Fruit fly (Drosophila melanogaster) whole organism, embryonic: ENCODE data around the gene CG4770.

Source experiments
- CG10147 ChIP-seq: fragments of 200-800 bp; sonication (Bioruptor generic); optimal IDR thresholded peaks from 2 replicates; lab custom pipeline; 2019; ENCODE audit warnings: missing biosample characterization, mild to moderate bottlenecking, missing genetic modification characterization, moderate library complexity
- CG10274 ChIP-seq: fragments of 200-800 bp; sonication (Bioruptor generic); optimal IDR thresholded peaks from 3 replicates; lab custom pipeline; 2017; ENCODE audit warnings: missing biosample characterization, mild to moderate bottlenecking, missing genetic modification characterization
- CG10654 ChIP-seq: fragments of 200-800 bp; sonication (Bioruptor generic); optimal IDR thresholded peaks from 2 replicates; lab custom pipeline; 2016; ENCODE audit warnings: missing biosample characterization, missing genetic modification characterization
- CG12104 ChIP-seq: fragments of 200-800 bp; sonication (Bioruptor generic); optimal IDR thresholded peaks from 3 replicates; lab custom pipeline; 2016; ENCODE audit warnings: missing biosample characterization, missing genetic modification characterization
- CG12219 ChIP-seq: fragments of 200-800 bp; sonication (Bioruptor generic); optimal IDR thresholded peaks from 3 replicates; lab custom pipeline; 2018; ENCODE audit warnings: missing biosample characterization, mild to moderate bottlenecking, missing genetic modification characterization
- CG14050 ChIP-seq: fragments of 200-800 bp; sonication (Bioruptor generic); IDR thresholded peaks from 3 replicates; pipeline ENCODE4 v1.3.6; 2022; ENCODE audit warnings: missing biosample characterization, missing genetic modification characterization
- CG14667 ChIP-seq: fragments of 200-800 bp; sonication (Bioruptor generic); IDR thresholded peaks from 2 replicates; pipeline ENCODE4 v1.3.6; 2022; ENCODE audit warnings: missing biosample characterization, missing genetic modification characterization
- CG15479 ChIP-seq: fragments of 200-800 bp; sonication (Bioruptor generic); optimal IDR thresholded peaks from 3 replicates; lab custom pipeline; 2019; ENCODE audit warnings: missing biosample characterization, mild to moderate bottlenecking, missing genetic modification characterization, moderate library complexity
- CG1602 ChIP-seq: fragments of 200-800 bp; sonication (Bioruptor generic); optimal IDR thresholded peaks from 3 replicates; lab custom pipeline; 2016; ENCODE audit warnings: missing biosample characterization, missing genetic modification characterization
- CG1603 ChIP-seq: fragments of 200-800 bp; sonication (Bioruptor generic); optimal IDR thresholded peaks from 2 replicates; lab custom pipeline; 2019; ENCODE audit warnings: missing biosample characterization, mild to moderate bottlenecking, missing genetic modification characterization, moderate library complexity
- CG18011 ChIP-seq: fragments of 200-800 bp; sonication (Bioruptor generic); optimal IDR thresholded peaks from 2 replicates; lab custom pipeline; 2017; ENCODE audit warnings: missing biosample characterization, missing genetic modification characterization, mild to moderate bottlenecking, moderate library complexity, missing genotype
- CG18262 ChIP-seq: fragments of 200-800 bp; optimal IDR thresholded peaks from 3 replicates; lab custom pipeline; 2019; ENCODE audit warnings: missing biosample characterization, mild to moderate bottlenecking, missing genetic modification characterization, moderate library complexity
- CG18476 ChIP-seq: fragments of 200-800 bp; sonication (Bioruptor generic); optimal IDR thresholded peaks from 2 replicates; lab custom pipeline; 2016; ENCODE audit warnings: missing biosample characterization, mild to moderate bottlenecking, missing genetic modification characterization
- CG18599 ChIP-seq: fragments of 200-800 bp; sonication (Bioruptor generic); optimal IDR thresholded peaks from 3 replicates; lab custom pipeline; 2017; ENCODE audit warnings: missing biosample characterization, missing genetic modification characterization, mild to moderate bottlenecking, moderate library complexity, missing genetic modification reagents
- CG2116 ChIP-seq: fragments of 200-800 bp; sonication (Bioruptor generic); optimal IDR thresholded peaks from 3 replicates; lab custom pipeline; 2018; ENCODE audit warnings: missing biosample characterization, mild to moderate bottlenecking, missing genetic modification characterization
- CG2129 ChIP-seq: fragments of 200-800 bp; sonication (Bioruptor generic); IDR thresholded peaks from 2 replicates; pipeline ENCODE4 v1.3.6; 2022; ENCODE audit warnings: missing biosample characterization, missing genetic modification characterization; ENCODE audit not compliant: partially characterized antibody
- CG2202 ChIP-seq: fragments of 200-800 bp; sonication (Bioruptor generic); optimal IDR thresholded peaks from 2 replicates; lab custom pipeline; 2018; ENCODE audit warnings: missing biosample characterization, mild to moderate bottlenecking, missing genetic modification characterization
- CG30431 ChIP-seq: fragments of 200-800 bp; sonication (Bioruptor generic); optimal IDR thresholded peaks from 2 replicates; lab custom pipeline; 2017; ENCODE audit warnings: missing biosample characterization, missing genetic modification characterization
- CG4707 ChIP-seq: fragments of 200-800 bp; sonication (Bioruptor generic); optimal IDR thresholded peaks from 2 replicates; lab custom pipeline; 2018; ENCODE audit warnings: missing biosample characterization, mild to moderate bottlenecking, missing genetic modification characterization, moderate library complexity
- CG6272 ChIP-seq: fragments of 200-800 bp; sonication (Bioruptor generic); IDR thresholded peaks from 2 replicates; pipeline ENCODE4 v1.3.6; 2022; ENCODE audit warnings: missing biosample characterization, missing genetic modification characterization
- CG6689 ChIP-seq: fragments of 200-800 bp; sonication (Bioruptor generic); IDR thresholded peaks from 2 replicates; pipeline ENCODE4 v1.3.6; 2022; ENCODE audit warnings: missing biosample characterization, missing genetic modification characterization
- CG7786 ChIP-seq: fragments of 200-800 bp; sonication (Bioruptor generic); optimal IDR thresholded peaks from 2 replicates; lab custom pipeline; 2016; ENCODE audit warnings: missing biosample characterization, missing genetic modification characterization
- CG7987 ChIP-seq: fragments of 200-800 bp; sonication (Bioruptor generic); optimal IDR thresholded peaks from 2 replicates; lab custom pipeline; 2018; ENCODE audit warnings: missing biosample characterization, mild to moderate bottlenecking, missing genetic modification characterization, moderate library complexity
- CG9876 ChIP-seq: fragments of 200-800 bp; sonication (Bioruptor generic); optimal IDR thresholded peaks from 2 replicates; lab custom pipeline; 2016; ENCODE audit warnings: missing biosample characterization, missing genetic modification characterization
- Dip2 ChIP-seq: fragments of 200-800 bp; sonication (Bioruptor generic); IDR thresholded peaks from 2 replicates; pipeline ENCODE4 v1.3.6; 2022; ENCODE audit warnings: missing biosample characterization, missing genetic modification characterization
- Dp ChIP-seq: fragments of 200-800 bp; sonication (Bioruptor generic); optimal IDR thresholded peaks from 2 replicates; lab custom pipeline; 2018; ENCODE audit warnings: missing biosample characterization, mild to moderate bottlenecking, missing genetic modification characterization, moderate library complexity
- ERR ChIP-seq: fragments of 200-800 bp; sonication (Bioruptor generic); optimal IDR thresholded peaks from 2 replicates; lab custom pipeline; 2016; ENCODE audit warnings: missing biosample characterization, missing genetic modification characterization
- Fer1 ChIP-seq: fragments of 200-800 bp; sonication (Bioruptor generic); optimal IDR thresholded peaks from 2 replicates; lab custom pipeline; 2017; ENCODE audit warnings: missing biosample characterization, mild to moderate bottlenecking, missing genetic modification characterization
- Gsc ChIP-seq: fragments of 200-800 bp; sonication (Bioruptor generic); IDR thresholded peaks from 2 replicates; pipeline ENCODE4 v1.3.6; 2022; ENCODE audit warnings: missing biosample characterization, missing genetic modification characterization
- Gug ChIP-seq: fragments of 200-800 bp; sonication (Bioruptor generic); IDR thresholded peaks from 4 replicates; pipeline ENCODE4 v1.3.6; 2022; ENCODE audit warnings: missing biosample characterization, missing genetic modification characterization
- Usf ChIP-seq: fragments of 200-800 bp; sonication (Bioruptor generic); optimal IDR thresholded peaks from 2 replicates; lab custom pipeline; 2017; ENCODE audit warnings: missing genotype, missing biosample characterization, missing genetic modification characterization
- Xrp1 ChIP-seq: fragments of 200-800 bp; sonication (Bioruptor generic); IDR thresholded peaks from 2 replicates; pipeline ENCODE4 v1.3.6; 2022; ENCODE audit warnings: missing biosample characterization, missing genetic modification characterization
- btn ChIP-seq: fragments of 200-800 bp; sonication (Bioruptor generic); optimal IDR thresholded peaks from 2 replicates; lab custom pipeline; 2016; ENCODE audit warnings: missing biosample characterization, missing genetic modification characterization
- chinmo ChIP-seq: fragments of 200-800 bp; sonication (Bioruptor generic); IDR thresholded peaks from 4 replicates; pipeline ENCODE4 v1.3.6; 2022; ENCODE audit warnings: missing biosample characterization, missing genetic modification characterization; ENCODE audit not compliant: partially characterized antibody
- corto ChIP-seq: fragments of 200-800 bp; sonication (Bioruptor generic); optimal IDR thresholded peaks from 2 replicates; lab custom pipeline; 2016; ENCODE audit warnings: missing biosample characterization, mild to moderate bottlenecking, missing genetic modification characterization, moderate library complexity
- esg ChIP-seq: fragments of 200-800 bp; sonication (Bioruptor generic); conservative IDR thresholded peaks from 2 replicates; pipeline ENCODE4 v1.3.6; 2022; ENCODE audit warnings: missing biosample characterization, missing genetic modification characterization
- eve ChIP-seq, 2 experiments: fragments of >200 bp; optimal IDR thresholded peaks; 2 replicates each; lab custom pipeline; 2017; ENCODE audit warnings: missing biosample characterization in 2 of 2, missing genetic modification characterization in 2 of 2
- exex ChIP-seq: fragments of 200-800 bp; sonication (Bioruptor generic); optimal IDR thresholded peaks from 4 replicates; lab custom pipeline; 2018; ENCODE audit warnings: missing biosample characterization, mild to moderate bottlenecking, missing genetic modification characterization, moderate library complexity
- gcm ChIP-seq: fragments of 200-800 bp; sonication (Bioruptor generic); optimal IDR thresholded peaks from 2 replicates; lab custom pipeline; 2019; ENCODE audit warnings: missing biosample characterization, mild to moderate bottlenecking, missing genetic modification characterization, moderate library complexity
- mam ChIP-seq: fragments of 200-800 bp; sonication (Bioruptor generic); optimal IDR thresholded peaks from 3 replicates; lab custom pipeline; 2016; ENCODE audit warnings: missing biosample characterization, missing genetic modification characterization
- mld ChIP-seq: fragments of 200-800 bp; sonication (Bioruptor generic); IDR thresholded peaks from 3 replicates; pipeline ENCODE4 v1.3.6; 2022; ENCODE audit warnings: missing biosample characterization, missing genetic modification characterization; ENCODE audit not compliant: partially characterized antibody
- nerfin-1 ChIP-seq: fragments of 200-800 bp; sonication (Bioruptor generic); optimal IDR thresholded peaks from 3 replicates; lab custom pipeline; 2019; ENCODE audit warnings: missing biosample characterization, mild to moderate bottlenecking, missing genetic modification characterization, moderate library complexity
- pfk ChIP-seq: fragments of 200-800 bp; sonication (Bioruptor generic); optimal IDR thresholded peaks from 2 replicates; lab custom pipeline; 2018; ENCODE audit warnings: missing biosample characterization, mild to moderate bottlenecking, missing genetic modification characterization, moderate library complexity
- pzg ChIP-seq: fragments of 200-800 bp; sonication (Bioruptor generic); optimal IDR thresholded peaks from 3 replicates; lab custom pipeline; 2018; ENCODE audit warnings: missing biosample characterization, mild to moderate bottlenecking, missing genetic modification characterization, moderate library complexity
- salm ChIP-seq: fragments of 200-800 bp; sonication (Bioruptor generic); optimal IDR thresholded peaks from 2 replicates; lab custom pipeline; 2018; ENCODE audit warnings: missing biosample characterization, mild to moderate bottlenecking, missing genetic modification characterization
- sisA ChIP-seq: fragments of 200-800 bp; sonication (Bioruptor generic); IDR thresholded peaks from 2 replicates; pipeline ENCODE4 v1.3.6; 2022; ENCODE audit warnings: missing biosample characterization, missing genetic modification characterization
- sqz ChIP-seq: fragments of 200-800 bp; sonication (Bioruptor generic); optimal IDR thresholded peaks from 3 replicates; lab custom pipeline; 2018; ENCODE audit warnings: missing biosample characterization, mild to moderate bottlenecking, missing genetic modification characterization
- sr ChIP-seq: fragments of 200-800 bp; sonication (Bioruptor generic); IDR thresholded peaks from 3 replicates; pipeline ENCODE4 v1.3.6; 2022; ENCODE audit warnings: missing biosample characterization, missing genetic modification characterization
- tap ChIP-seq: fragments of 200-800 bp; optimal IDR thresholded peaks from 3 replicates; lab custom pipeline; 2019; ENCODE audit warnings: missing biosample characterization, mild to moderate bottlenecking, missing genetic modification characterization, moderate library complexity
- tio ChIP-seq: fragments of 200-800 bp; sonication (Bioruptor generic); optimal IDR thresholded peaks from 2 replicates; lab custom pipeline; 2017; ENCODE audit warnings: missing biosample characterization, missing genetic modification characterization, inconsistent platforms

The CG4770 gene

dm6 chr3R:19905932-19906439 lies 12.3 kb upstream of the CG4770 start (continued):
- TF ChIP-seq mld (GFP tag; lab: Robert Waterston, UW) (no peak), pfk (GFP tag; lab: Kevin White, UChicago) (no peak), corto (GFP tag; lab: Kevin White, UChicago) (peak; percentile 54), CG7786 (peak; percentile 85), Dp (GFP tag; lab: Kevin White, UChicago) (no peak), salm (no peak), eve (GFP tag; optimal IDR thresholded peaks at IDR 0.05; lab: Kevin White, UChicago) (no peak), CG4707 (GFP tag; lab: Kevin White, UChicago) (peak; percentile 98), CG18262 (tag; lab: Kevin White, UChicago) (peak; percentile 72), Dip2 (GFP tag; lab: Robert Waterston, UW) (no peak), CG1603 (tag; lab: Kevin White, UChicago) (peak; percentile 87), btn (GFP tag; lab: Kevin White, UChicago) (no peak), sr (GFP tag; lab: Robert Waterston, UW) (peak; percentile 63; the same call in 2 of the 3 replicates), CG18476 (GFP tag; lab: Kevin White, UChicago) (peak; percentile 56), pzg (GFP tag; lab: Kevin White, UChicago) (peak; percentile 20), sisA (GFP tag; lab: Robert Waterston, UW) (peak; percentile 73), Gug (peak; percentile 89), gcm (GFP tag; lab: Kevin White, UChicago) (peak; percentile 31), Xrp1 (GFP tag; lab: Robert Waterston, UW) (peak; percentile 89), nerfin-1 (peak; percentile 48), CG2129 (no peak), chinmo (GFP tag; lab: Robert Waterston, UW) (peak; percentile 84; the same call in 2 of the 4 replicates), CG10654 (GFP tag; lab: Kevin White, UChicago) (peak; percentile 28), CG6689 (GFP tag; lab: Robert Waterston, UW) (peak; percentile 88), CG1602 (GFP tag; lab: Kevin White, UChicago) (peak; percentile 70), CG30431 (peak; percentile 54), CG2116 (GFP tag; lab: Kevin White, UChicago) (peak; percentile 36), Fer1 (GFP tag; lab: Kevin White, UChicago) (peak; percentile 90), CG18011 (GFP tag; lab: Kevin White, UChicago) (peak; percentile 67), tio (GFP tag; lab: Kevin White, UChicago) (peak; percentile 61), esg (GFP tag; lab: Robert Waterston, UW) (peak; percentile 77), sqz (GFP tag; lab: Kevin White, UChicago) (peak; percentile 14), CG10274 (GFP tag; lab: Kevin White, UChicago) (peak; percentile 65), CG18599 (GFP tag; lab: Kevin White, UChicago) (peak; percentile 92), CG14667 (peak; percentile 77), CG6272 (GFP tag; lab: Robert Waterston, UW) (peak; percentile 87), CG7987 (GFP tag; lab: Kevin White, UChicago) (peak; percentile 35), CG12104 (GFP tag; lab: Kevin White, UChicago) (peak; percentile 53), tap (tag; lab: Kevin White, UChicago) (peak; percentile 70), exex (tag; lab: Kevin White, UChicago) (peak; percentile 49), CG12219 (GFP tag; lab: Kevin White, UChicago) (peak; percentile 78), Usf (GFP tag; lab: Kevin White, UChicago) (peak; percentile 69), ERR (peak; percentile 81), CG9876 (GFP tag; lab: Kevin White, UChicago) (peak; percentile 56), CG2202 (tag; lab: Kevin White, UChicago) (peak; percentile 28), mam (peak; percentile 83), CG15479 (no peak), CG14050 (GFP tag; lab: Robert Waterston, UW) (peak; percentile 70), CG10147 (GFP tag; lab: Kevin White, UChicago) (peak; percentile 41), Gsc (peak; percentile 72)
